Worm (Caenorhabditis elegans) whole organism, early embryonic: Measurements from ENCODE around the gene F14F8.8.
"Not testable (repeated sequence)": the region's sequence is repeated elsewhere in the genome, so short reads cannot be mapped to it uniquely, and the experiment has no call there.

Source experiments
- B0310.2 ChIP-seq: sonication (generic microtip); optimal IDR thresholded peaks from 2 replicates; lab custom pipeline; 2016; ENCODE audit warnings: mild to moderate bottlenecking, missing genetic modification characterization, missing compliant biosample characterization
- F13C5.2 ChIP-seq: sonication (generic microtip); optimal IDR thresholded peaks from 2 replicates; lab custom pipeline; 2017; ENCODE audit warnings: mild to moderate bottlenecking, missing genetic modification characterization, inconsistent platforms, missing compliant biosample characterization
- aly-1 ChIP-seq: sonication (generic microtip); optimal IDR thresholded peaks from 2 replicates; lab custom pipeline; 2016; ENCODE audit warnings: missing genetic modification characterization, missing compliant biosample characterization
- ama-1 ChIP-seq: fragments of 150-350 bp; optimal IDR thresholded peaks from 2 replicates; lab custom pipeline; 2014
- ceh-13 ChIP-seq: fragments of 200-800 bp; sonication (Bioruptor generic); optimal IDR thresholded peaks from 2 replicates; lab custom pipeline; 2018; ENCODE audit warnings: mild to moderate bottlenecking, missing genetic modification characterization, missing compliant biosample characterization
- ceh-36 ChIP-seq: sonication (generic microtip); optimal IDR thresholded peaks from 2 replicates; lab custom pipeline; 2016; ENCODE audit warnings: missing genetic modification characterization, inconsistent platforms, missing compliant biosample characterization
- ets-7 ChIP-seq: sonication (generic microtip); optimal IDR thresholded peaks from 2 replicates; lab custom pipeline; 2016; ENCODE audit warnings: missing genotype, missing genetic modification characterization, missing compliant biosample characterization
- flt-1 ChIP-seq: fragments of 200-800 bp; sonication (Bioruptor generic); IDR thresholded peaks from 2 replicates; pipeline ENCODE4 v1.3.6; 2022; ENCODE audit warnings: missing genetic modification characterization, missing compliant biosample characterization
- hmbx-1 ChIP-seq: sonication (generic microtip); optimal IDR thresholded peaks from 2 replicates; lab custom pipeline; 2016; ENCODE audit warnings: mild to moderate bottlenecking, missing genetic modification characterization, missing compliant biosample characterization
- hmg-4 ChIP-seq: fragments of 200-800 bp; sonication (Bioruptor generic); optimal IDR thresholded peaks from 2 replicates; lab custom pipeline; 2018; ENCODE audit warnings: mild to moderate bottlenecking, missing genetic modification characterization, missing compliant biosample characterization
- hnd-1 ChIP-seq: sonication (generic microtip); optimal IDR thresholded peaks from 2 replicates; lab custom pipeline; 2016; ENCODE audit warnings: missing genetic modification characterization, missing compliant biosample characterization
- pes-1 ChIP-seq: fragments of 200-800 bp; sonication (Bioruptor generic); IDR thresholded peaks from 2 replicates; pipeline ENCODE4 v1.3.6; 2022; ENCODE audit warnings: missing genetic modification reagents, missing genetic modification characterization, missing compliant biosample characterization
- scrt-1 ChIP-seq: fragments of 200-800 bp; sonication (Bioruptor generic); IDR thresholded peaks from 2 replicates; pipeline ENCODE4 v1.3.6; 2022; ENCODE audit warnings: missing genetic modification characterization, missing compliant biosample characterization
- sea-1 ChIP-seq: fragments of 200-800 bp; sonication (Bioruptor generic); conservative IDR thresholded peaks from 2 replicates; pipeline ENCODE4 v1.3.6; 2022; ENCODE audit warnings: missing genetic modification characterization, missing compliant biosample characterization
- tbx-11 ChIP-seq: fragments of 200-800 bp; sonication (Bioruptor generic); IDR thresholded peaks from 2 replicates; pipeline ENCODE4 v1.3.6; 2022; ENCODE audit warnings: missing genetic modification characterization, missing compliant biosample characterization
- tbx-37 ChIP-seq: fragments of 200-800 bp; sonication (Bioruptor generic); conservative IDR thresholded peaks from 2 replicates; pipeline ENCODE4 v1.3.6; 2022; ENCODE audit warnings: missing genetic modification reagents, missing genetic modification characterization, missing compliant biosample characterization
- tra-4 ChIP-seq: sonication (generic microtip); optimal IDR thresholded peaks from 2 replicates; lab custom pipeline; 2017; ENCODE audit warnings: missing genetic modification characterization, missing compliant biosample characterization

Gene F14F8.8

DNA sequence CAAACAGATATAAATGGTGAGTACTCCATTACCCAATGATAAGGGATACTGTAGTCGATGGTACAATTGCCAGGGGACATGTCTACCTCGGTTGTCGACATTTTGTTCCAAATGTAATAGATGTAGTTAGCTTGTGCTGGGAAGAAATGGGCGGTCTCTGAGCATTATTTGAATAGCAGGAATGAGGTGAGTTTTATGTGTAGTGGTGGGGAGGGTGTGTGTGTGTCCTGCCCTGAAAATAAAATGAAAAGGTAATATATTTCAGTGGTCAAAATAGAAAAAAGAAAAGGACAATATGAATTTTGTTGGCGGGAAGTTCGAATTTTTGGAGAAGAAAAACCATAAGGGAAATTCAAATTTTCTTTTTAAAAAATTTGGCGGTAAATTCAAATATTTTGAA lies 11.3 kb downstream of the F14F8.8 start, which contains the start of gene Y70C5B.2:
TSS of gene Y70C5B.2 (minus strand) at position 101 of the 400 bp plus-strand sequence.
- not testable (repeated sequence) for TF ChIP-seq ceh-13 (GFP tag; lab: Kevin White, UChicago); flt-1; sea-1 (GFP tag; lab: Robert Waterston, UW)

DNA sequence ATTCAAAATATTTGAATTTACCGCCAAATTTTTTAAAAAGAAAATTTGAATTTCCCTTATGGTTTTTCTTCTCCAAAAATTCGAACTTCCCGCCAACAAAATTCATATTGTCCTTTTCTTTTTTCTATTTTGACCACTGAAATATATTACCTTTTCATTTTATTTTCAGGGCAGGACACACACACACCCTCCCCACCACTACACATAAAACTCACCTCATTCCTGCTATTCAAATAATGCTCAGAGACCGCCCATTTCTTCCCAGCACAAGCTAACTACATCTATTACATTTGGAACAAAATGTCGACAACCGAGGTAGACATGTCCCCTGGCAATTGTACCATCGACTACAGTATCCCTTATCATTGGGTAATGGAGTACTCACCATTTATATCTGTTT lies 17.9 kb downstream of the F14F8.8 start, which contains the start of gene W06G6.15:
TSS of gene W06G6.15 (plus strand) at position 301 of the 400 bp plus-strand sequence.
- TF ChIP-seq tra-4 (tag; lab: Kevin White, UChicago); hmg-4 (GFP tag; lab: Kevin White, UChicago); aly-1: not testable (repeated sequence)

DNA sequence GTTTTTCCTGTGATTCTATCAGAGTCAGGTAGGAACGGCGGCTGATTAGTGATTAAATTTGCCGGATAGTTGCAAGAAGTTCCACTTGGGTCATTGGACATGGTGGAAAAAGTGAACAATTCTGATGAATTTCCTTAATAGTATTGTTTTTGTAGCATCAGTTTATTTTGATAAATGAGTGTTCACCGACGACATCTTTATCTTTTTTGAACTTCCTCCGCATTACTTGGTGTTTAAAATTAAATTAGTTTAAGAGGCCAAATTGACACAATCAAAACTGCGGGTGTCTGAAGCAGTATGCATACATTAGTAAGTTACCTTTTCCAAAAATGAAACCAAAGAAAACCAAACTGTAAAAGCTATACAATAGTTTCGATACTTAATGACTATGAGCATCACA lies 22.9 kb downstream of the F14F8.8 start, which contains the start of gene W06G6.11:
TSS of gene W06G6.11 (minus strand) at position 101 of the 400 bp plus-strand sequence.
- TF ChIP-seq ama-1 (lab: Kevin White, UChicago); flt-1; sea-1 (GFP tag; lab: Robert Waterston, UW): not testable (repeated sequence)

DNA sequence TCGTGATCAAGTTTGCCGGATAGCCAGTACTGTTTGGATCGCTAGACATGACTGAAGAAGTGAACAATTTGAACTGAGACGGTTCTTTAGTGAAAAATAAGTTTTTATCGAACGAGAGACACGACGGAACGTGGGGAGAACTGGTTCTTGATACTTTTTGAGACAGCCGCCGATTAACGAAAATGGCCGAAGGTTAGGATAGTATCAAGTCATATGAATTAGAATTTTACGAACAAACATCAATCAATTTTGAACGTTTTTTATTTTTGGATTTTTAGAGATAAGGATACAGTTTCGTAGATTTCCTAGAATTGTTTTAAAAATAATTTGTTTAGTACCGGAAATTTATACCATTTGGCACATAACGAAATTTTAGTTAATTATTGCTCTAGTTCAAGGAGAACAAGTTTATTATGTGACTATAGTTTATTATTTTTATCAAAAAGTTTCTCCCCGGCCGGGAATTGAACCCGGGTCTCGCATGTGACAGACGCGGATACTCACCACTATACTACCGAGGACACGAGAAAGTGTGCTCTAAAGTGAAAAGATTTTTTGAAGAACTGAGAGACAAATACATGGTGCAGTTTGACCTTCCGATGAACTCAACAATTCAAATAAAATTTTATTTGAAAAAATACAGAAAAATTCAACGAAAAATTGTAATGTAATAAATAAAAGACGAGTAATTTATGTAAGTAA lies 23.6 kb downstream of the F14F8.8 start, which contains the start of gene W06G6.20:
TSS of gene W06G6.20 (minus strand) at position 51 of the 702 bp plus-strand sequence.
- TF ChIP-seq ceh-36 (tag; lab: Kevin White, UChicago), result no peak
- TF ChIP-seq tbx-37 (GFP tag; lab: Robert Waterston, UW), result no peak
- no peak for TF ChIP-seq ama-1 (lab: Kevin White, UChicago)
- no peak for TF ChIP-seq hnd-1 (tag; lab: Kevin White, UChicago)
- no peak for TF ChIP-seq hmg-4 (GFP tag; lab: Kevin White, UChicago)
- no peak for TF ChIP-seq ceh-13 (GFP tag; lab: Kevin White, UChicago)
- no peak for TF ChIP-seq aly-1
- no peak for TF ChIP-seq B0310.2
- no peak for TF ChIP-seq flt-1

DNA sequence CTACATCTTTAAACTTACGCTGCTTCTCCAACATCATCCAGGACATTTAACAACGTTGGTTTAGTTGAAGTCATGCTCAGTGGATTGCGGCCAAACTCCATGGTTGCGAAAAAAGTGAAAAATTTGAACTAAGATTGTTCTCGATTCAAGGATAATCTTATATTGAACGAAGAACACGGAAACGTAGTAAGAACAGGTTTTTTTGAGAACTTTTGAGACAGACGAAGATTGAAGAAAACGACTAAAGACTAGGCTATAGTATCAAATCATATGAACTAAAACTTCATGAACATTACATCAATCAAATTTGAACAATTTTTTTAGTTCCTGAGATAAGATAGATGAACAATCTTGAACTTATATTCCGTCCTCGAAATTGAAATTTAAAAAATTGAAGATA lies 25.0 kb downstream of the F14F8.8 start, which contains the start of gene W06G6.10:
TSS of gene W06G6.10 (minus strand) at position 101 of the 400 bp plus-strand sequence.
- no peak for TF ChIP-seq pes-1 (GFP tag; lab: Robert Waterston, UW)
- TF ChIP-seq tbx-11 (GFP tag; lab: Robert Waterston, UW), result no peak
- no peak for TF ChIP-seq ceh-13 (GFP tag; lab: Kevin White, UChicago)

DNA sequence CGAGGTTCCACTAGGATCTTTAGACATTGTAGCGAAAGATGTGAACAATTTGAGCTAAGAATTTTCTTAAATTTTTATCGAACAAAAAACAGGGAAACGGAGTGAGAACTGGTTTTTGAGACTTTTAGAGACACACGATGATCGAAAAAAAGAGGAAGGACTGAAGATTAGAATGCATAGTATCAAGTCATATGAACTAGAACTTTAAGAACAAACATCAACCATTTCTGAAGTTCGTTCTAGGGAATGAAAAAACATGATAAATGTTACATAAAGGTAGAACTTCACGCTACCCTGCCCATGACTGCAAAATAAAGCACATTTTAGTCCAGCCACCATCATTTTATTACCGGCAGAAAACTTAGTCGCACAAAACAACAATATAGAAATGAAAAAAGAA lies 25.7 kb downstream of the F14F8.8 start, which contains the start of gene W06G6.9:
TSS of gene W06G6.9 (minus strand) at position 101 of the 400 bp plus-strand sequence.
- TF ChIP-seq pes-1 (GFP tag; lab: Robert Waterston, UW) (no peak), hmbx-1 (tag; lab: Kevin White, UChicago) (no peak), scrt-1 (GFP tag; lab: Robert Waterston, UW) (no peak), flt-1 (no peak), hnd-1 (tag; lab: Kevin White, UChicago) (no peak), sea-1 (GFP tag; lab: Robert Waterston, UW) (no peak), ceh-13 (GFP tag; lab: Kevin White, UChicago) (no peak), ama-1 (lab: Kevin White, UChicago) (no peak), tbx-11 (GFP tag; lab: Robert Waterston, UW) (no peak), tbx-37 (GFP tag; lab: Robert Waterston, UW) (no peak), hmg-4 (GFP tag; lab: Kevin White, UChicago) (no peak)

DNA sequence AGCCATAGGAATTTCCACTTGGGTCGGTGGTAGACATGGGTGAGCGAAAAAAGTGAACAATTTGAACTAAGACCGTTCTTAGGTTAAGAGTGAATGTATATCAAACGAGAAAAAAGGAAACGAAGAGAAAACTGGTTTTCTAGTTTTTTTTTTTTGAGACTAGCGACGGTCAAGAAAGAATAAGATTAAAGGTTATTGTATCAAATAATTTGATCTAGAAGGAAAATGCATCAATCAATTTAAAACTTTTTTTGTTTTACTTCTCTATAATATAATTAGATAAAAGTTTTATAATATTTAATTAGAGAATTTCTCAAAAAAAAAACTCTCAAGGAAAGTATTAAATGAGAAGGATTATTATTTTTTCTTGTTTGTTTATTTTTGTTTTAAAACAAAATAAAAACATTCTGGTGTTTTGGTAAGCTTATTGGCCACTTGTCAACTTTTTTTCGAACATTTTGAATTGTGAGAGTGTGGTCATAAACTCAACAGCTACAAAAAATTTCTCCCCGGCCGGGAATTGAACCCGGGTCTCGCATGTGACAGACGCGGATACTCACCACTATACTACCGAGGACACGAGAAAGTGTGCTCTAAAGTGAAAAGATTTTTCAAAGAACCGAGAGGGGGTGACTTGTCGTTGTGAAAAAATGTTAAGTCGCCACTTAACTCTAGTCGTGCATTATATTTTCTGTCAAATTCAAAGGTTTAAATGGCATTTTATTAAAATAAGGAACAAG lies 26.7 kb downstream of the F14F8.8 start, which contains the start of gene W06G6.17:
TSS of gene W06G6.17 (minus strand) at position 51 of the 740 bp plus-strand sequence.
- TF ChIP-seq tbx-11 (GFP tag; lab: Robert Waterston, UW), result no peak
- TF ChIP-seq pes-1 (GFP tag; lab: Robert Waterston, UW), result no peak
- no peak for TF ChIP-seq ets-7
- no peak for TF ChIP-seq flt-1
- no peak for TF ChIP-seq ceh-13 (GFP tag; lab: Kevin White, UChicago)
- TF ChIP-seq hnd-1 (tag; lab: Kevin White, UChicago), result no peak

DNA sequence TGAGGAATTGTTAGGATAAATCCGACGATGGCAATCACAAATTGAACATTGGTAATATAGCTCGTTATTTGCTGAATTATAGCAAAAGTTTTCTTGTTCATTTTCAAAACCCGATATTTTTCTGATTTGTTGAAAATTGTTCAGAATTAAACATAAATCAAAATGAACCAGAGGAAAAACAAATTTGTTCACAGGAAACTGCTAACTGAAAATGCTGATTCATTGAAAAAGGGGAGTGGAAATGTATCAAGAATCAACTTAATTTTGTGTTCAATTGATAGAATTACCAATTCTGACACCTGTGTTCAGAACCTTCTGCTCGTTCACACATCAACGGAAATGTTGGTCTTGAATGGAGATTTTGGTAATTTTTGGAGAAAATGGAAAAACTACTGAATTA lies 28.5 kb downstream of the F14F8.8 start, which contains the start of gene srw-77:
TSS of gene srw-77 (minus strand) at position 101 of the 400 bp plus-strand sequence.
- TF ChIP-seq ceh-13 (GFP tag; lab: Kevin White, UChicago), result no peak
- no peak for TF ChIP-seq ceh-36 (tag; lab: Kevin White, UChicago)
- TF ChIP-seq sea-1 (GFP tag; lab: Robert Waterston, UW), result no peak
- no peak for TF ChIP-seq F13C5.2
- TF ChIP-seq aly-1, result no peak
- TF ChIP-seq scrt-1 (GFP tag; lab: Robert Waterston, UW), result no peak
- no peak for TF ChIP-seq hnd-1 (tag; lab: Kevin White, UChicago)
- TF ChIP-seq hmbx-1 (tag; lab: Kevin White, UChicago), result no peak
- TF ChIP-seq pes-1 (GFP tag; lab: Robert Waterston, UW), result no peak
- no peak for TF ChIP-seq tra-4 (tag; lab: Kevin White, UChicago)
- TF ChIP-seq hmg-4 (GFP tag; lab: Kevin White, UChicago), result no peak
- TF ChIP-seq ama-1 (lab: Kevin White, UChicago), result no peak
